Fruit fly (Drosophila melanogaster) whole organism, embryonic: ENCODE data around the gene Ifrd1.

ENCODE experiments used
- CG18476 ChIP-seq: fragments of 200-800 bp; sonication (Bioruptor generic); optimal IDR thresholded peaks from 2 replicates; lab custom pipeline; 2016; ENCODE audit warnings: missing biosample characterization, mild to moderate bottlenecking, missing genetic modification characterization
- CG3065 ChIP-seq: fragments of 200-800 bp; sonication (Bioruptor generic); optimal IDR thresholded peaks from 2 replicates; lab custom pipeline; 2016; ENCODE audit warnings: missing biosample characterization, missing genetic modification characterization
- CG31224 ChIP-seq: fragments of 200-800 bp; sonication (Bioruptor generic); IDR thresholded peaks from 2 replicates; pipeline ENCODE4 v1.3.6; 2022; ENCODE audit warnings: missing biosample characterization, missing genetic modification characterization
- CG5953 ChIP-seq: fragments of 200-800 bp; sonication (Bioruptor generic); IDR thresholded peaks from 2 replicates; pipeline ENCODE4 v1.3.6; 2022; ENCODE audit warnings: missing biosample characterization, missing genetic modification characterization
- crp ChIP-seq, 2 experiments: fragments of 200-800 bp; sonication (Bioruptor generic); optimal IDR thresholded peaks; 2 replicates in 1 of 2; 3 replicates in 1 of 2; lab custom pipeline; 2017; ENCODE audit warnings: missing biosample characterization in 2 of 2, missing genetic modification characterization in 2 of 2, mild to moderate bottlenecking in 1 of 2, moderate library complexity in 1 of 2

DNA sequence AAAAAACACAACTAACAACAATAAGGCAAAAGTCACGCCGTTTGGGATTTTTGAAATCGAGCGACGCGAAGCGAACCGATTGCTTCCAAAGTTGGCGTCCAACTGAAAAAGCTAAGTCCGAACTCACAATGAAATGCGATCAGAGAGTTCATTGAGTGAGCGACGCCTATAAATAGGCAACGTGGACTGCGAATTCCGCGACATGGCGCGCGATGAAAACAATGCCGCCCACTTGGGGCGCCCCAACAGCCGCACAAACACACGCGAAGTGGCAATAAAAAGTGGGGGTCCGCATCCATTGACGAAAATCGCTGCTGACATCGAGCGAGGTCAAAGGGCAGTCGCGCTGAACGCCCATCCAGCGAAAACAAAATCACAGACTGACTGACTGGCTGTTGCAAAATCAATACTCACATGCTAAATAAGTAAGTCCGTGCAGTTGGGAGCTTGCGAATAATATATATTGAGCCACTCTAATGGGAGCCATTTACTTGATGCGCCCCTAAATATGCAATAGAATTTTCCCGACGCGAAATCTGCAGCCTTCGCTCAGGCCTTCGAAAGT, 19.0 kb downstream of the Ifrd1 start:
- TF ChIP-seq CG3065 (GFP tag; lab: Kevin White, UChicago) (no peak), CG18476 (GFP tag; lab: Kevin White, UChicago) (no peak), CG5953 (GFP tag; lab: Robert Waterston, UW) (no peak), CG31224 (GFP tag; lab: Robert Waterston, UW) (no peak), crp (GFP tag; optimal IDR thresholded peaks at IDR 0.05; lab: Kevin White, UChicago) (no peak)
